Fruit fly (Drosophila melanogaster): ENCODE data around the gene RpL7-like.
A peak's percentile ranks its signal among the peaks of the same experiment; 100 is the strongest.

The RpL7-like gene

DNA sequence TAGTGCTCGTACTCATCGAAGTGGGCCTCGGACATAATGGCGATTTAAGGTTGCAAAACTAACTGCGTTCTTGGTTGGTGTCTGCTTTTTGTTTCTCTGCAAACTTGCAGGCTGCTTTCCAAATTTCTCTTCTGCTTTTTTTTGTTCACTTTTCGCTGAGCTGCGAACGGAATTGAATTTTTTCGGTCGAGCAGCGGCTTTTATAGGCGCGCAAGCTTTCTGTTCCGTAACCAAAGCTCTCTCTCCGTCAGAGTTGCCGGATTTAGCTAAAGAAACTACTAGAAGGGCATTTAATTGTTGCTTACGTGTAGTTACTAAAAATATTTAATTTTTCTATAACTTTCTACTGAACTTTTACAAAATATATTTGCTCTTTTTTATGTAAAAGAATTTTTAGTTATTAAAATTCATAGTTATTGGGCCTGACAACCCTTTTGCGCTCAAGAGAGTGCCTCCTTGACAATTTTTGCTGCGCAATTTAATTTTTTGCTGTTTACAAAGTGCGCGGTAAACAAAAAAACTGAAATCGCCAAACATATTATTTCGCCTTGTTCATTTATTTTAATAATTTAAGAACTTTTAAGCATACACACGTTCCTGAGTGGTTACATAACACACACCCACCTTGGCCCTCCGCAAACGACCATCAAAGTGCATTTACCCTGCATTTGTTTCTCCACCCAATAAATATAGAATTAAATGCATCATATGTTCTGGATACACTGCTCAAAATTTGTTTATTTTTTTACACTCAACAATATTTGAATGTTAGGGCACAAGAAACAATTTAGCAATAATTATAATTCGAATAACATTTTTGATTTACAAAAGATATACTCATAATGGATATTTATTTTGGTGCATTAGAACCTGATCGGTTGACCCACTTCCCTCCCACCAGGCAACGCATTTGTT lies 9.9 kb upstream of the RpL7-like start, which contains the start of gene CG6770 (continued):
- TF ChIP-seq CrebB (tag; optimal IDR thresholded peaks at IDR 0.05): peak; percentile 35
- TF ChIP-seq CG1529 (GFP tag; optimal IDR thresholded peaks at IDR 0.05): peak; percentile 56
- TF ChIP-seq D19B (GFP tag; optimal IDR thresholded peaks at IDR 0.05): peak; percentile 70
- TF ChIP-seq zf30C (GFP tag; optimal IDR thresholded peaks at IDR 0.05): peak; percentile 28
- no peak for TF ChIP-seq Six4 (GFP tag; optimal IDR thresholded peaks at IDR 0.05)
- peak; percentile 64; the same call in 1 of the 3 replicates for TF ChIP-seq B-H1 (GFP tag; IDR thresholded peaks at IDR 0.05)
- peak; percentile 86 for TF ChIP-seq CG7839 (tag; optimal IDR thresholded peaks at IDR 0.05)
- TF ChIP-seq hkb (optimal IDR thresholded peaks at IDR 0.05): no peak
- peak; percentile 93 for TF ChIP-seq hkb (GFP tag; IDR thresholded peaks at IDR 0.05)
- TF ChIP-seq Meics (GFP tag; optimal IDR thresholded peaks at IDR 0.05): peak; percentile 91
- peak; percentile 68; the same call in 1 of the 2 replicates for TF ChIP-seq Bgb (GFP tag; IDR thresholded peaks at IDR 0.05; ENCODE audit: partially characterized antibody)
- TF ChIP-seq CG18764 (GFP tag; optimal IDR thresholded peaks at IDR 0.05): peak; percentile 63
- TF ChIP-seq CG2199 (GFP tag; IDR thresholded peaks at IDR 0.05): no peak
- TF ChIP-seq CG2712 (tag; optimal IDR thresholded peaks at IDR 0.05): peak; percentile 75
- peak; percentile 68 for TF ChIP-seq klu (GFP tag; IDR thresholded peaks at IDR 0.05)
- no peak for TF ChIP-seq usp (GFP tag; optimal IDR thresholded peaks at IDR 0.05)
- TF ChIP-seq dan (GFP tag; IDR thresholded peaks at IDR 0.05): no peak
- peak; percentile 84 for TF ChIP-seq CG17568 (GFP tag; optimal IDR thresholded peaks at IDR 0.05)
- TF ChIP-seq nerfin-1 (tag; optimal IDR thresholded peaks at IDR 0.05): peak; percentile 36
- no peak for TF ChIP-seq CG8290 (GFP tag; optimal IDR thresholded peaks at IDR 0.05)
- peak in 1 of 2 experiments; percentile 81 for TF ChIP-seq CG8290 (tag; optimal IDR thresholded peaks at IDR 0.05)
- peak; percentile 94 for TF ChIP-seq sqz (GFP tag; optimal IDR thresholded peaks at IDR 0.05)
- peak; percentile 68 for TF ChIP-seq CG34422 (GFP tag; IDR thresholded peaks at IDR 0.05)
- peak; percentile 94 for TF ChIP-seq row (GFP tag; IDR thresholded peaks at IDR 0.05)
- no peak for TF ChIP-seq mirr (GFP tag; optimal IDR thresholded peaks at IDR 0.05)
- TF ChIP-seq chm (GFP tag; IDR thresholded peaks at IDR 0.05): peak; percentile 70; the same call in 1 of the 2 replicates
- TF ChIP-seq CG2116 (GFP tag; optimal IDR thresholded peaks at IDR 0.05): peak; percentile 53
- TF ChIP-seq CG3163 (GFP tag; optimal IDR thresholded peaks at IDR 0.05): peak; percentile 16
- peak; percentile 77 for TF ChIP-seq CG4328 (GFP tag; optimal IDR thresholded peaks at IDR 0.05)
- TF ChIP-seq CG13424 (tag; optimal IDR thresholded peaks at IDR 0.05): peak; percentile 86
- peak; percentile 41 to 74 for TF ChIP-seq Trl (optimal IDR thresholded peaks at IDR 0.05)
- TF ChIP-seq Trl (GFP tag; optimal IDR thresholded peaks at IDR 0.05): peak; percentile 43
- TF ChIP-seq CG18262 (tag; optimal IDR thresholded peaks at IDR 0.05): peak; percentile 68
- TF ChIP-seq schlank (tag; optimal IDR thresholded peaks at IDR 0.05): peak; percentile 53
- peak; percentile 84 for TF ChIP-seq seq (GFP tag; IDR thresholded peaks at IDR 0.05)
- TF ChIP-seq Dbx (GFP tag; IDR thresholded peaks at IDR 0.05): peak; percentile 90
- no peak for TF ChIP-seq ab (GFP tag; optimal IDR thresholded peaks at IDR 0.05)
- TF ChIP-seq Mad (GFP tag; optimal IDR thresholded peaks at IDR 0.05): peak; percentile 51
- no peak for TF ChIP-seq repo (GFP tag; optimal IDR thresholded peaks at IDR 0.05)
- TF ChIP-seq crol (GFP tag; IDR thresholded peaks at IDR 0.05): peak; percentile 22; the same call in 1 of the 2 replicates
- TF ChIP-seq Awh (GFP tag; IDR thresholded peaks at IDR 0.05): peak; percentile 79
- peak; percentile 41 for TF ChIP-seq CHES-1-like (GFP tag; optimal IDR thresholded peaks at IDR 0.05)
- peak; percentile 7 to 97 for TF ChIP-seq Pdp1 (GFP tag; optimal IDR thresholded peaks at IDR 0.05)
- peak; percentile 84 for TF ChIP-seq Ptx1 (GFP tag; IDR thresholded peaks at IDR 0.05)
- TF ChIP-seq CG4404 (GFP tag; IDR thresholded peaks at IDR 0.05): peak; percentile 57; the same call in 1 of the 2 replicates
- TF ChIP-seq Chrac-16 (GFP tag; optimal IDR thresholded peaks at IDR 0.05): peak; percentile 43
- peak; percentile 47 for TF ChIP-seq CG10431 (GFP tag; optimal IDR thresholded peaks at IDR 0.05)
- peak; percentile 67; the same call in 1 of the 2 replicates for TF ChIP-seq CG7372 (GFP tag; IDR thresholded peaks at IDR 0.05)
- TF ChIP-seq grn (GFP tag; optimal IDR thresholded peaks at IDR 0.05): no peak
- no peak for TF ChIP-seq Sin3A (optimal IDR thresholded peaks at IDR 0.05)
- TF ChIP-seq Lim3 (GFP tag; IDR thresholded peaks at IDR 0.05): no peak

Data from whole organism, embryonic.